Worm (Caenorhabditis elegans) whole organism, L1 larva: Measurements from ENCODE around the gene Y43E12A.2.

Source experiments
- C04F5.9 ChIP-seq: sonication (generic microtip); optimal IDR thresholded peaks from 2 replicates; lab custom pipeline; 2016; ENCODE audit warnings: missing genetic modification characterization, missing compliant biosample characterization
- C16A3.4 ChIP-seq: fragments of 150-350 bp; optimal IDR thresholded peaks from 2 replicates; lab custom pipeline; 2014; ENCODE audit warnings: missing biosample characterization, missing genetic modification characterization
- C34B4.2 ChIP-seq: sonication (generic microtip); optimal IDR thresholded peaks from 2 replicates; lab custom pipeline; 2017; ENCODE audit warnings: mild to moderate bottlenecking, missing genetic modification characterization, missing compliant biosample characterization
- aha-1 ChIP-seq: fragments of 150-350 bp; optimal IDR thresholded peaks from 2 replicates; lab custom pipeline; 2014; ENCODE audit warnings: missing biosample characterization, missing genetic modification characterization
- alr-1 ChIP-seq: fragments of 200-800 bp; sonication (Bioruptor generic); optimal IDR thresholded peaks from 2 replicates; lab custom pipeline; 2018; ENCODE audit warnings: borderline replicate concordance, mild to moderate bottlenecking, missing genetic modification characterization, missing compliant biosample characterization
- blmp-1 ChIP-seq: fragments of 150-350 bp; optimal IDR thresholded peaks from 2 replicates; lab custom pipeline; 2014; ENCODE audit warnings: missing biosample characterization, missing genetic modification characterization
- ceh-63 ChIP-seq: fragments of 200-800 bp; sonication (Bioruptor generic); optimal IDR thresholded peaks from 2 replicates; lab custom pipeline; 2018; ENCODE audit warnings: mild to moderate bottlenecking, missing genetic modification characterization, missing compliant biosample characterization
- ceh-90 ChIP-seq: sonication (generic microtip); optimal IDR thresholded peaks from 2 replicates; lab custom pipeline; 2016; ENCODE audit warnings: missing genetic modification characterization, missing compliant biosample characterization
- ces-1 ChIP-seq: fragments of 150-350 bp; optimal IDR thresholded peaks from 2 replicates; lab custom pipeline; 2014; ENCODE audit warnings: missing biosample characterization, missing genetic modification reagents, missing genetic modification characterization
- dsc-1 ChIP-seq: sonication (generic microtip); optimal IDR thresholded peaks from 2 replicates; lab custom pipeline; 2016; ENCODE audit warnings: mild to moderate bottlenecking, missing genetic modification characterization, missing compliant biosample characterization
- egl-27 ChIP-seq, 2 experiments: fragments of 150-350 bp in 1 of 2; sonication (generic microtip); optimal IDR thresholded peaks; 3 replicates each; lab custom pipeline; 2017 to 2018; ENCODE audit warnings: missing biosample characterization in 2 of 2, missing genetic modification characterization in 2 of 2, missing genetic modification reagents in 2 of 2
- ets-5 ChIP-seq: fragments of 200-800 bp; sonication (Bioruptor generic); IDR thresholded peaks from 2 replicates; pipeline ENCODE4 v1.3.6; 2022; ENCODE audit warnings: missing genetic modification characterization, missing compliant biosample characterization
- fkh-4 ChIP-seq: sonication (generic microtip); optimal IDR thresholded peaks from 2 replicates; lab custom pipeline; 2016; ENCODE audit warnings: missing compliant biosample characterization, missing genetic modification characterization, borderline replicate concordance
- fkh-8 ChIP-seq: sonication (generic microtip); optimal IDR thresholded peaks from 2 replicates; lab custom pipeline; 2016; ENCODE audit warnings: mild to moderate bottlenecking, missing genetic modification characterization, missing compliant biosample characterization
- fos-1 ChIP-seq: fragments of 150-350 bp; optimal IDR thresholded peaks from 2 replicates; lab custom pipeline; 2014; ENCODE audit warnings: missing biosample characterization, missing genetic modification characterization
- grh-1 ChIP-seq: fragments of 200-800 bp; sonication (Bioruptor generic); IDR thresholded peaks from 2 replicates; pipeline ENCODE4 v1.3.6; 2022; ENCODE audit warnings: missing genetic modification reagents, missing genetic modification characterization, missing compliant biosample characterization
- hlh-17 ChIP-seq: fragments of 200-800 bp; sonication (Bioruptor generic); optimal IDR thresholded peaks from 2 replicates; lab custom pipeline; 2018; ENCODE audit warnings: missing genetic modification characterization, mild to moderate bottlenecking, missing compliant biosample characterization, moderate library complexity, borderline replicate concordance
- hlh-4 ChIP-seq: sonication (generic microtip); optimal IDR thresholded peaks from 2 replicates; lab custom pipeline; 2016; ENCODE audit warnings: mild to moderate bottlenecking, missing genetic modification characterization, missing compliant biosample characterization
- hpl-2 ChIP-seq: fragments of 150-350 bp; optimal IDR thresholded peaks from 2 replicates; lab custom pipeline; 2014; ENCODE audit warnings: missing biosample characterization, missing genetic modification reagents, missing genetic modification characterization
- irx-1 ChIP-seq: sonication (generic microtip); optimal IDR thresholded peaks from 2 replicates; lab custom pipeline; 2016; ENCODE audit warnings: missing genetic modification characterization, missing compliant biosample characterization
- jun-1 ChIP-seq: fragments of 150-350 bp; optimal IDR thresholded peaks from 2 replicates; lab custom pipeline; 2014; ENCODE audit warnings: missing biosample characterization, missing genetic modification reagents, missing genetic modification characterization
- lin-13 ChIP-seq: fragments of 150-350 bp; optimal IDR thresholded peaks from 2 replicates; lab custom pipeline; 2014; ENCODE audit warnings: missing biosample characterization, missing genetic modification reagents, missing genetic modification characterization
- lir-3 ChIP-seq: sonication (generic microtip); optimal IDR thresholded peaks from 2 replicates; lab custom pipeline; 2016; ENCODE audit warnings: mild to moderate bottlenecking, missing genetic modification characterization, moderate library complexity, missing compliant biosample characterization; ENCODE audit not compliant: poor library complexity
- lsy-2 ChIP-seq, 2 experiments: fragments of 150-350 bp; optimal IDR thresholded peaks; 2 replicates each; lab custom pipeline; 2014; ENCODE audit warnings: missing biosample characterization in 2 of 2, missing genetic modification characterization in 2 of 2
- mab-9 ChIP-seq: fragments of 200-800 bp; sonication (Bioruptor generic); IDR thresholded peaks from 2 replicates; pipeline ENCODE4 v1.3.6; 2022; ENCODE audit warnings: missing genetic modification reagents, missing genetic modification characterization, missing compliant biosample characterization
- mdl-1 ChIP-seq, 2 experiments: fragments of 150-350 bp; optimal IDR thresholded peaks; 2 replicates each; lab custom pipeline; 2014 to 2017; ENCODE audit warnings: missing biosample characterization in 2 of 2, missing genetic modification characterization in 2 of 2, inconsistent platforms in 1 of 2
- mep-1 ChIP-seq: fragments of 150-350 bp; optimal IDR thresholded peaks from 2 replicates; lab custom pipeline; 2014; ENCODE audit warnings: missing biosample characterization, missing genetic modification characterization
- nhr-11 ChIP-seq: fragments of 150-350 bp; optimal IDR thresholded peaks from 2 replicates; lab custom pipeline; 2014; ENCODE audit warnings: missing biosample characterization, missing genetic modification characterization
- nhr-47 ChIP-seq: sonication (generic microtip); optimal IDR thresholded peaks from 2 replicates; lab custom pipeline; 2016; ENCODE audit warnings: mild to moderate bottlenecking, missing genetic modification characterization, moderate library complexity, missing compliant biosample characterization
- nhr-84 ChIP-seq: sonication (generic microtip); optimal IDR thresholded peaks from 2 replicates; lab custom pipeline; 2017; ENCODE audit warnings: missing biosample characterization, missing genetic modification characterization
- nhr-85 ChIP-seq: sonication (generic microtip); peaks from one replicate; lab custom pipeline; 2016; ENCODE audit warnings: missing genetic modification characterization, inconsistent platforms, missing compliant biosample characterization
- pag-3 ChIP-seq: sonication (generic microtip); optimal IDR thresholded peaks from 2 replicates; lab custom pipeline; 2017; ENCODE audit warnings: missing genetic modification characterization, mild to moderate bottlenecking, missing compliant biosample characterization, antibody characterized with exemption, borderline replicate concordance; ENCODE audit not compliant: insufficient read depth
- pax-3 ChIP-seq: fragments of 200-800 bp; sonication (Bioruptor generic); optimal IDR thresholded peaks from 2 replicates; lab custom pipeline; 2018; ENCODE audit warnings: mild to moderate bottlenecking, missing genetic modification characterization, moderate library complexity, missing compliant biosample characterization
- rnt-1 ChIP-seq: sonication (generic microtip); optimal IDR thresholded peaks from 2 replicates; lab custom pipeline; 2016; ENCODE audit warnings: mild to moderate bottlenecking, missing genetic modification characterization, moderate library complexity, missing compliant biosample characterization
- skn-1 ChIP-seq: fragments of 150-350 bp; optimal IDR thresholded peaks from 2 replicates; lab custom pipeline; 2014; ENCODE audit warnings: missing biosample characterization, missing genetic modification characterization
- snpc-4 ChIP-seq: fragments of 150-350 bp; optimal IDR thresholded peaks from 2 replicates; lab custom pipeline; 2014; ENCODE audit warnings: missing biosample characterization, missing genetic modification characterization
- sox-4 ChIP-seq: sonication (generic microtip); optimal IDR thresholded peaks from 2 replicates; lab custom pipeline; 2016; ENCODE audit warnings: missing genetic modification characterization, missing compliant biosample characterization
- sptf-1 ChIP-seq: fragments of 150-350 bp; optimal IDR thresholded peaks from 2 replicates; lab custom pipeline; 2014; ENCODE audit warnings: missing biosample characterization, missing genetic modification characterization
- sup-37 ChIP-seq: fragments of 200-800 bp; sonication (Bioruptor generic); optimal IDR thresholded peaks from 2 replicates; lab custom pipeline; 2018; ENCODE audit warnings: mild to moderate bottlenecking, missing genetic modification characterization, missing compliant biosample characterization
- vab-15 ChIP-seq: sonication (generic microtip); optimal IDR thresholded peaks from 2 replicates; lab custom pipeline; 2017; ENCODE audit warnings: missing genotype, mild to moderate bottlenecking, missing genetic modification characterization, missing compliant biosample characterization
- ztf-11 ChIP-seq, 2 experiments: sonication (generic microtip); optimal IDR thresholded peaks; 2 replicates each; lab custom pipeline; 2016 to 2017; ENCODE audit warnings: missing genetic modification characterization in 2 of 2, missing biosample characterization in 1 of 2, missing compliant biosample characterization in 1 of 2

Gene Y43E12A.2

DNA sequence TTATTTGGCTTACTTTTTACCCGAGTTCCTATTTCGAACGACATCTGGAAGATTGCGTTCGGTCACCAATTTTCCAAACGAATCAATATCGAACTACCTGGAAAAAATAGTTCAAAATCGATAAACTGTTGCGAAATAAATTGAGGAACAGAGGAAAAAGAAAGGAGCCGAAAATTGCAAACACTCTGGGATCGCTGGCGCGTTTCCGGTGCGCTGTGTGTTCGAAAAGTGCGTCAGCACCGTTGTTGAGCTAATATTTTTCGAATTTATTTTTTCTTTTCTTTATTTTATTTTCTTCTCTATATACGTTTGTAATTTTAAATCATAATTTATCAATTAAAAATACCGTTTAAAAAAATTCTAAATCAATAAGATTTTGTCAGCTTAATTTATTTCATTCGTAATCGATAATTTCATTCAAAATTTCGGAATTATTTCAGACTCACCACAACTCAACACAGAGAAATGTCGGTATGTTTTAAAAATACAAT lies 48.8 kb upstream of the Y43E12A.2 start, which contains the start of the genes dnc-1 and lsm-7 (continued):
- peak; percentile 77 to 87 for TF ChIP-seq lsy-2 (tag; optimal IDR thresholded peaks at IDR 0.05; lab: Kevin White, UChicago)
- no peak for TF ChIP-seq fkh-4 (tag; lab: Kevin White, UChicago)
- TF ChIP-seq snpc-4 (tag; lab: Kevin White, UChicago), result peak; percentile 64
- TF ChIP-seq C04F5.9 (tag; lab: Kevin White, UChicago), result no peak
- no peak for TF ChIP-seq hlh-4 (tag; lab: Kevin White, UChicago)
- TF ChIP-seq dsc-1, result peak; percentile 48
- TF ChIP-seq hpl-2 (GFP tag; lab: Kevin White, UChicago), result peak; percentile 41
- TF ChIP-seq C34B4.2, result no peak
- TF ChIP-seq irx-1, result no peak
- peak; percentile 82 for TF ChIP-seq nhr-85 (tag; lab: Kevin White, UChicago)
- TF ChIP-seq egl-27 (tag; optimal IDR thresholded peaks at IDR 0.05; lab: Kevin White, UChicago), result peak in 1 of 2 experiments; percentile 3
- peak; percentile 73 for TF ChIP-seq skn-1
- TF ChIP-seq fos-1, result peak; percentile 45
- TF ChIP-seq pax-3 (tag; lab: Kevin White, UChicago), result peak; percentile 13
- TF ChIP-seq alr-1, result no peak
- TF ChIP-seq sptf-1 (tag; lab: Kevin White, UChicago), result no peak
- TF ChIP-seq pag-3 (tag; lab: Kevin White, UChicago), result no peak
- no peak for TF ChIP-seq ceh-90 (tag; lab: Kevin White, UChicago)
- peak; percentile 80 for TF ChIP-seq rnt-1 (tag; lab: Kevin White, UChicago)
- no peak for TF ChIP-seq hlh-17 (GFP tag; lab: Kevin White, UChicago)
- no peak for TF ChIP-seq lir-3 (tag; lab: Kevin White, UChicago)
- peak in 1 of 2 experiments; percentile 34 for TF ChIP-seq mdl-1 (tag; optimal IDR thresholded peaks at IDR 0.05; lab: Kevin White, UChicago)
- no peak for TF ChIP-seq ces-1 (GFP tag; lab: Kevin White, UChicago)
- TF ChIP-seq aha-1, result no peak
- no peak for TF ChIP-seq sox-4 (tag; lab: Kevin White, UChicago)
- TF ChIP-seq lin-13 (GFP tag; lab: Kevin White, UChicago), result peak; percentile 68
- TF ChIP-seq nhr-11 (tag; lab: Kevin White, UChicago), result no peak
- TF ChIP-seq sup-37, result no peak
- TF ChIP-seq blmp-1, result no peak
- peak; percentile 27; the same call in 1 of the 2 replicates for TF ChIP-seq mab-9 (GFP tag; lab: Robert Waterston, UW)
- peak; percentile 90 for TF ChIP-seq C16A3.4 (tag; lab: Kevin White, UChicago)
- TF ChIP-seq ztf-11 (tag; optimal IDR thresholded peaks at IDR 0.05; lab: Kevin White, UChicago), result no peak
- no peak for TF ChIP-seq vab-15 (tag; lab: Kevin White, UChicago)
- no peak for TF ChIP-seq ceh-63 (GFP tag; lab: Kevin White, UChicago)
- TF ChIP-seq nhr-47 (tag; lab: Kevin White, UChicago), result peak; percentile 72
- no peak for TF ChIP-seq nhr-84
- TF ChIP-seq jun-1 (tag; lab: Kevin White, UChicago), result peak; percentile 67
- no peak for TF ChIP-seq grh-1 (GFP tag; lab: Robert Waterston, UW)
- TF ChIP-seq ets-5 (GFP tag; lab: Robert Waterston, UW), result no peak
- TF ChIP-seq mep-1 (tag; lab: Kevin White, UChicago), result peak; percentile 86
- peak; percentile 69 for TF ChIP-seq fkh-8 (tag; lab: Kevin White, UChicago)
